Worm (Caenorhabditis elegans) whole organism, midembryonic: Measurements from ENCODE around the gene B0001.4.
A peak's percentile ranks its signal among the peaks of the same experiment; 100 is the strongest.
"Not testable (repeated sequence)": the region's sequence is repeated elsewhere in the genome, so short reads cannot be mapped to it uniquely, and the experiment has no call there.

ENCODE experiments used
- T22C8.4 ChIP-seq: fragments of 200-800 bp; sonication (Bioruptor generic); IDR thresholded peaks from 2 replicates; pipeline ENCODE4 v1.3.6; 2022; ENCODE audit warnings: missing genetic modification characterization, missing compliant biosample characterization
- cog-1 ChIP-seq: sonication (generic microtip); optimal IDR thresholded peaks from 2 replicates; lab custom pipeline; 2016; ENCODE audit warnings: missing genetic modification characterization, missing compliant biosample characterization
- flt-1 ChIP-seq: fragments of 200-800 bp; sonication (Bioruptor generic); IDR thresholded peaks from 2 replicates; pipeline ENCODE4 v1.3.6; 2022; ENCODE audit warnings: missing genetic modification characterization, missing compliant biosample characterization
- klf-2 ChIP-seq: fragments of 200-800 bp; sonication (Bioruptor generic); conservative IDR thresholded peaks from 2 replicates; pipeline ENCODE4 v1.3.6; 2022; ENCODE audit warnings: missing genetic modification reagents, missing genetic modification characterization, missing compliant biosample characterization
- med-1 ChIP-seq: sonication (generic microtip); optimal IDR thresholded peaks from 2 replicates; lab custom pipeline; 2017; ENCODE audit warnings: missing genetic modification characterization, mild to moderate bottlenecking, missing compliant biosample characterization, antibody characterized with exemption, missing genetic modification reagents; ENCODE audit not compliant: insufficient read depth
- ref-1 ChIP-seq: fragments of 200-800 bp; sonication (Bioruptor generic); conservative IDR thresholded peaks from 2 replicates; pipeline ENCODE4 v1.3.6; 2022; ENCODE audit warnings: missing genetic modification reagents, missing genetic modification characterization, missing compliant biosample characterization
- tab-1 ChIP-seq: fragments of 200-800 bp; sonication (Bioruptor generic); IDR thresholded peaks from 2 replicates; pipeline ENCODE4 v1.3.6; 2022; ENCODE audit warnings: missing genetic modification characterization, missing compliant biosample characterization
- ztf-23 ChIP-seq: fragments of 200-800 bp; sonication (Bioruptor generic); IDR thresholded peaks from 2 replicates; pipeline ENCODE4 v1.3.6; 2022; ENCODE audit warnings: missing genetic modification reagents, missing genetic modification characterization, missing compliant biosample characterization
- ztf-29 ChIP-seq: fragments of 200-800 bp; sonication (Bioruptor generic); IDR thresholded peaks from 2 replicates; pipeline ENCODE4 v1.3.6; 2022; ENCODE audit warnings: missing genetic modification reagents, missing genetic modification characterization, missing compliant biosample characterization

B0001.4 gene

ce11 chrIV:12138093-12138492 is at the start of gene B0001.4:
Gene B0001.4, minus strand, starts transcription at chrIV:12138193.
- TF ChIP-seq flt-1; ztf-29 (GFP tag; lab: Robert Waterston, UW); ref-1: not testable (repeated sequence)

DNA sequence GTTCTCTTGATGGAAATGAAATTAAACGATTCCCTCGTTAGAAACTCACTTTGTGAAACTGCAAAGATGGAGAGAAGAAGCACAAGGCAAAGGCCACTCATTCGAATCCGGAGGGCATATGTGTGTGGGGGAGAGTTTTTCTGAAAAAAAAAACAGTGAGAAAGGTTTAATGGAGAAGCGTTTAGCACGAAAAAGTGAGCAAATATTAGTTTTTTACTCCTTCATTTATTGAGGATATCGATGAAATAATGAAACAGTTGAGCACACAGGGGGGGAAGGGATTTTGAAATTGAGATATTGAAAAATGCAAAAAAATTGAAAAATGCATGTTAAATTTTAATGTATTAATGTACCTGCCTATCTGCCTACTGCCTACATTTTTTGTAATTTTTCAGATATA is 40.2 kb upstream of the B0001.4 start, which contains the start of gene nlr-1:
TSS of gene nlr-1 (minus strand) at position 101 of the 400 bp plus-strand sequence.
- not testable (repeated sequence) for TF ChIP-seq cog-1; ref-1; ztf-29 (GFP tag; lab: Robert Waterston, UW)

DNA sequence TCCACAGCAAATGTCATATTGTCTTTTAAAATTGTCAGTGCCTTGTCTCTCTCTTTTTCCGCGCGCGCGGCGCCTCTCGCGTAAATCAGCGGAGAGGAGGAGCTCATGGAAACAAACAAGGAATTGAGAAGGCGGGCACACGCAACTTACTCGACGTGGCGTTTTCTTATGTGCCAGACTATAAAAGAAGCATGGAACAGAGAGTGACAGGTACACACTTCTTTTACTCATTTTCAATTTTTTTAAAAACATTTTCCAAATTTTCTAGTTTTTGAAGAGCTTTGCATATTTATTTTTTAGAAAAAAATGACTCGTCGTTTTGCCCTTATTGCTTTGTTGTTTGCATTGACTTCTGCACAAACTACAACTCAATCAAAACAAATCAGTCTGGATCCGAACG is 30.0 kb upstream of the B0001.4 start, which contains the start of gene F20B10.3:
TSS of gene F20B10.3 (plus strand) at position 301 of the 400 bp plus-strand sequence.
- no peak for TF ChIP-seq ref-1
- no peak for TF ChIP-seq cog-1
- TF ChIP-seq tab-1 (GFP tag; lab: Robert Waterston, UW), result no peak
- TF ChIP-seq med-1 (GFP tag; lab: Kevin White, UChicago), result no peak
- TF ChIP-seq ztf-23 (GFP tag; lab: Robert Waterston, UW), result no peak
- TF ChIP-seq flt-1, result no peak
- TF ChIP-seq ztf-29 (GFP tag; lab: Robert Waterston, UW), result no peak
- no peak for TF ChIP-seq klf-2 (GFP tag; lab: Robert Waterston, UW)
- no peak for TF ChIP-seq T22C8.4 (GFP tag; lab: Robert Waterston, UW)

DNA sequence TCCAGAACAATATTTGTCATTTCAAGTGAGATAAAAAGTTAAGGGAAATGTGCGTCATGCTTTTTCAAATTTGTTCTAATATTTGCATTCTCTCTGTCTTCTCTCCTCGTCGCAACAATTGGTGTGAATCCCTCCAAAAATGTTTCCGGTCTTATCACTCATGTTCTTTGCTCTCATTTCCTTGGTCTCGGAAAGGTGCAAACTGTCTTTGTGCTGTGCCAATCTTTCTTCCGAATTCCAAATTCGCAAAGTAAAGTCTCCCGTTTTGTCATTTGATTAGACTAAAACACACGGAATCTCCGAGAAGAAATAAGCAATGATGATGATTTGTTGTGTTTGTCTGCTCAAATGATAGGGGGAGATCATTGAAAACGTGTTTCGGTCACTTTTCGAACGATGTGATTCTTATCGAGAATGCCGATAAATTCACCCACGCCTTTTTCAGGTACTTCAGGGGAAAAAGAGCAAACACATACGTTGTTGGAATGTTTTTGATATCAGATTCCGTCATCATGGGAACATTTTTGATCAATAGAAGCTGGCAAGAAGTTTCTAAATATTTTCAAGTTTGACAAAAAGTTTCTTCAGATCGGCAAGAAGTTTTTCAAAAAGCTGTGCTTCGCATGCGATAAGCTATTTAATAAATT is 27.6 kb upstream of the B0001.4 start:
- no peak for TF ChIP-seq ztf-23 (GFP tag; lab: Robert Waterston, UW)
- no peak for TF ChIP-seq ztf-29 (GFP tag; lab: Robert Waterston, UW)
- TF ChIP-seq flt-1, result no peak
- TF ChIP-seq T22C8.4 (GFP tag; lab: Robert Waterston, UW), result no peak
- TF ChIP-seq med-1 (GFP tag; lab: Kevin White, UChicago), result no peak
- no peak for TF ChIP-seq tab-1 (GFP tag; lab: Robert Waterston, UW)
- TF ChIP-seq cog-1, result no peak

DNA sequence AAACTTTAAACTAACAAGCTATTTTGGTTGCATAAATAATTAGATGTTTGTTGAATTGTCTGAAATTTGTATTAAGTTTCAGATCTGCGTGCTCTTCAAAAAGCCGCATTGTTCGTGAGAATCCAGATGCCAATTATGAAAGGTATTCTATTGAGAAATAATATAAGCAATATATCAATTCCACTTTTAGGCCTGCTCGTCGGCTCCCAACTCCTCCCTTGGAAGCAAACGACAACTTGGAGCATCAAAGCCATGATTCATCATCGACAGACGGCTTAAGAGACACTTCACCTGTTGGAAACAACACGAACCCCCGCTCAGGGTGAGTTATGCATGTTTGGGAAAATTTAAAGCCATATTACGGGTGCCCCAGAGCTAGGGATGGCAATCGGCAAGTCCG is 24.7 kb upstream of the B0001.4 start:
- TF ChIP-seq T22C8.4 (GFP tag; lab: Robert Waterston, UW) (no peak), flt-1 (no peak), klf-2 (GFP tag; lab: Robert Waterston, UW) (no peak), cog-1 (no peak), tab-1 (GFP tag; lab: Robert Waterston, UW) (no peak), ztf-23 (GFP tag; lab: Robert Waterston, UW) (no peak), ref-1 (no peak)

ce11 chrIV:12160421-12160820 is 22.4 kb upstream of the B0001.4 start:
- TF ChIP-seq ref-1 (no peak), med-1 (GFP tag; lab: Kevin White, UChicago) (no peak), ztf-29 (GFP tag; lab: Robert Waterston, UW) (no peak), klf-2 (GFP tag; lab: Robert Waterston, UW) (no peak), T22C8.4 (GFP tag; lab: Robert Waterston, UW) (no peak), ztf-23 (GFP tag; lab: Robert Waterston, UW) (no peak), cog-1 (no peak), tab-1 (GFP tag; lab: Robert Waterston, UW) (no peak), flt-1 (no peak)

DNA sequence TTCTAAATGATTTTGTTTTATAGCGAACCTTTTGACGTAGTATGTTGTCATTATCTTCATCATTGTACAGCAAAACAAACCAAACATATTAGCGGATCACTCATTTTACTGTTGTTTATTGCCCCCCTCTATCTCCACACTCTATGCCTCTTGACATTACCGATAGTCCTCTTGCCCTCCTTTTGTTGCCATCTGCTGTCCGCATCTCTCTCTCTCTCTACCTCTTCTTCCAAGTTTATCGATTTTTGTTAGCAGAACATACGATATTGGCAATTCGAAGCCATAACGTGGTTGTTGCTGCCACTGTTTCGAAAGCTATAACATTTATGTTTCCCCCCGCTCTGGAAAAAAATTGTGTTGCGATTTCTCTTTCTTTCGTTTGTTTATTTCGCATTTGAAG is 19.9 kb upstream of the B0001.4 start:
- TF ChIP-seq cog-1 (peak; percentile 41), med-1 (GFP tag; lab: Kevin White, UChicago) (no peak), tab-1 (GFP tag; lab: Robert Waterston, UW) (0 out of 2 replicates have a peak, but pooled peaks have one; percentile 7), T22C8.4 (GFP tag; lab: Robert Waterston, UW) (peak; percentile 66), ztf-29 (GFP tag; lab: Robert Waterston, UW) (no peak), klf-2 (GFP tag; lab: Robert Waterston, UW) (no peak), ref-1 (no peak), flt-1 (0 out of 2 replicates have a peak, but pooled peaks have one; percentile 23)

ce11 chrIV:12156642-12157233 is 18.7 kb upstream of the B0001.4 start, which contains the start of gene eri-12:
Gene eri-12, plus strand, starts transcription at chrIV:12156838.
- no peak for TF ChIP-seq cog-1
- TF ChIP-seq T22C8.4 (GFP tag; lab: Robert Waterston, UW), result 0 out of 2 replicates have a peak, but pooled peaks have one; percentile 18

DNA sequence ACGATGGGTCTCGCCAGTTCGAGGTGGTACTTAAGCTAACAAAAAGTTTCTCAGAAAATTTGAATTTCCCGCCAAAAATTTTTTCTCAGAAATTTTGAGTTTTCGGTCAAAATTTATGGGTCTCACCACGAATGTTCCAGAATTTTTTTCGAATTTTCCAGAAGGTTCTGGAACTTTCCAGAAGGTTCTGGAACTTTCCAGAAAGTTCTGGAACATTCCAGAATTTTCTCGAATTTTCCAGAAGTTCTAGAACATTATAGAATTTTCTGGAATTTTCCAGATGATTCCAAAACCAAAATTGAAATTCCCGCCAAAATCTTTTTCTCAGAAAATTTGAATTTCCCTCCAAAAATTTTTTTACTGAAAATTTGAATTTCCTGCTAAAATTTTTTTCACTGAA is 17.8 kb upstream of the B0001.4 start:
- TF ChIP-seq flt-1, result peak; percentile 89

- no peak for TF ChIP-seq flt-1
- TF ChIP-seq klf-2 (GFP tag; lab: Robert Waterston, UW), result no peak
- no peak for TF ChIP-seq cog-1
- TF ChIP-seq tab-1 (GFP tag; lab: Robert Waterston, UW), result no peak
- no peak for TF ChIP-seq ref-1
- no peak for TF ChIP-seq T22C8.4 (GFP tag; lab: Robert Waterston, UW)
- no peak for TF ChIP-seq med-1 (GFP tag; lab: Kevin White, UChicago)
- no peak for TF ChIP-seq ztf-23 (GFP tag; lab: Robert Waterston, UW)
These were observed 16.2 kb upstream of the B0001.4 start, which contains the start of gene B0001.7 for ce11 chrIV:12154195-12154677. Gene B0001.7, minus strand, starts transcription at chrIV:12154245.
